Worm (Caenorhabditis elegans) whole organism, young adult: Measurements from ENCODE around the gene R160.10.

Experiments
- ama-1 ChIP-seq, 3 experiments: fragments of 150-350 bp in 1 of 3; sonication (generic microtip) in 2 of 3; optimal IDR thresholded peaks; 2 replicates each; lab custom pipeline; 2014 to 2018; ENCODE audit warnings: missing biosample characterization in 2 of 3, missing genetic modification characterization in 2 of 3, missing genetic modification reagents in 2 of 3
- egl-18 ChIP-seq: fragments of 200-800 bp; sonication (Bioruptor generic); IDR thresholded peaks from 2 replicates; pipeline ENCODE4 v1.3.6; 2022; ENCODE audit warnings: missing genetic modification reagents, missing genetic modification characterization, missing compliant biosample characterization
- lir-1 ChIP-seq: fragments of 200-800 bp; sonication (Bioruptor generic); conservative IDR thresholded peaks from 2 replicates; pipeline ENCODE4 v1.3.6; 2022; ENCODE audit warnings: missing genetic modification reagents, missing genetic modification characterization, missing compliant biosample characterization
- rcor-1 ChIP-seq: fragments of 200-800 bp; sonication (Bioruptor generic); IDR thresholded peaks from 2 replicates; pipeline ENCODE4 v1.3.6; 2022; ENCODE audit warnings: missing genetic modification reagents, missing genetic modification characterization, missing compliant biosample characterization
- sdz-38 ChIP-seq: sonication (generic microtip); optimal IDR thresholded peaks from 2 replicates; lab custom pipeline; 2016; ENCODE audit warnings: missing genotype, missing genetic modification characterization, missing compliant biosample characterization
- unc-62 ChIP-seq: fragments of 150-350 bp; optimal IDR thresholded peaks from 2 replicates; lab custom pipeline; 2014; ENCODE audit warnings: missing biosample characterization, missing genetic modification reagents, missing genetic modification characterization

ce11 chrX:4368800-4369199 lies 1.5 kb upstream of the R160.10 start, which contains the start of gene R160.4:
- TF ChIP-seq sdz-38 (tag; lab: Kevin White, UChicago), result no peak
- no peak for TF ChIP-seq unc-62
- TF ChIP-seq rcor-1 (GFP tag; lab: Robert Waterston, UW), result no peak
- no peak for TF ChIP-seq lir-1 (GFP tag; lab: Robert Waterston, UW)
- no peak for TF ChIP-seq ama-1 (optimal IDR thresholded peaks at IDR 0.05; lab: Kevin White, UChicago)
- no peak for TF ChIP-seq ama-1 (GFP tag; optimal IDR thresholded peaks at IDR 0.05; lab: Kevin White, UChicago)
- no peak for TF ChIP-seq egl-18 (GFP tag; lab: Robert Waterston, UW)
